Fruit fly (Drosophila melanogaster) whole organism, prepupa: ENCODE results near the gene Phf5a.

Source experiments
- CG10669 ChIP-seq: fragments of 200-800 bp; sonication (Bioruptor generic); optimal IDR thresholded peaks from 3 replicates; lab custom pipeline; 2018; ENCODE audit warnings: missing biosample characterization, mild to moderate bottlenecking, missing genetic modification characterization, moderate library complexity
- CG3919 ChIP-seq: fragments of 200-800 bp; sonication (Bioruptor generic); optimal IDR thresholded peaks from 3 replicates; lab custom pipeline; 2016; ENCODE audit warnings: missing biosample characterization, missing genetic modification characterization
- CG6792 ChIP-seq: fragments of 200-800 bp; sonication (Bioruptor generic); optimal IDR thresholded peaks from 3 replicates; lab custom pipeline; 2016; ENCODE audit warnings: missing biosample characterization, missing genetic modification characterization
- CG8119 ChIP-seq: fragments of 200-800 bp; sonication (Bioruptor generic); IDR thresholded peaks from 3 replicates; pipeline ENCODE4 v1.3.6; 2022; ENCODE audit warnings: missing biosample characterization, missing genetic modification characterization
- Eip75B ChIP-seq: fragments of 200-800 bp; sonication (Bioruptor generic); optimal IDR thresholded peaks from 3 replicates; lab custom pipeline; 2016; ENCODE audit warnings: missing biosample characterization, missing genetic modification characterization
- Gug ChIP-seq: fragments of 200-800 bp; sonication (Bioruptor generic); IDR thresholded peaks from 2 replicates; pipeline ENCODE4 v1.3.6; 2022; ENCODE audit warnings: missing biosample characterization, missing genetic modification characterization
- Hr4 ChIP-seq: fragments of 200-800 bp; sonication (Bioruptor generic); optimal IDR thresholded peaks from 3 replicates; lab custom pipeline; 2016; ENCODE audit warnings: missing biosample characterization, missing genetic modification characterization
- Lpt ChIP-seq: fragments of 200-800 bp; sonication (Bioruptor generic); optimal IDR thresholded peaks from 3 replicates; lab custom pipeline; 2016; ENCODE audit warnings: missing biosample characterization, missing genetic modification characterization
- Met ChIP-seq: fragments of 200-800 bp; sonication (Bioruptor generic); optimal IDR thresholded peaks from 3 replicates; lab custom pipeline; 2016; ENCODE audit warnings: missing biosample characterization, missing genetic modification characterization
- OdsH ChIP-seq: fragments of 200-800 bp; sonication (Bioruptor generic); optimal IDR thresholded peaks from 3 replicates; lab custom pipeline; 2016; ENCODE audit warnings: missing biosample characterization, missing genetic modification characterization
- Sox14 ChIP-seq: fragments of 200-800 bp; sonication (Bioruptor generic); optimal IDR thresholded peaks from 3 replicates; lab custom pipeline; 2016; ENCODE audit warnings: missing biosample characterization, missing genetic modification characterization
- dac ChIP-seq: fragments of 200-800 bp; sonication (Bioruptor generic); optimal IDR thresholded peaks from 2 replicates; lab custom pipeline; 2017; ENCODE audit warnings: missing biosample characterization, mild to moderate bottlenecking, missing genetic modification characterization
- esn ChIP-seq: fragments of 200-800 bp; sonication (Bioruptor generic); optimal IDR thresholded peaks from 2 replicates; lab custom pipeline; 2016; ENCODE audit warnings: missing biosample characterization, mild to moderate bottlenecking, missing genetic modification characterization, moderate library complexity
- pdm3 ChIP-seq: fragments of 200-800 bp; sonication (Bioruptor generic); optimal IDR thresholded peaks from 3 replicates; lab custom pipeline; 2016; ENCODE audit warnings: missing biosample characterization, missing genetic modification characterization
- svp ChIP-seq: fragments of 200-800 bp; sonication (Bioruptor generic); peaks from one replicate; lab custom pipeline; 2016; ENCODE audit warnings: missing biosample characterization, missing genetic modification characterization
- vri ChIP-seq: fragments of 200-800 bp; sonication (Bioruptor generic); optimal IDR thresholded peaks from 3 replicates; lab custom pipeline; 2016; ENCODE audit warnings: missing biosample characterization, mild to moderate bottlenecking, missing genetic modification characterization

The Phf5a gene

DNA sequence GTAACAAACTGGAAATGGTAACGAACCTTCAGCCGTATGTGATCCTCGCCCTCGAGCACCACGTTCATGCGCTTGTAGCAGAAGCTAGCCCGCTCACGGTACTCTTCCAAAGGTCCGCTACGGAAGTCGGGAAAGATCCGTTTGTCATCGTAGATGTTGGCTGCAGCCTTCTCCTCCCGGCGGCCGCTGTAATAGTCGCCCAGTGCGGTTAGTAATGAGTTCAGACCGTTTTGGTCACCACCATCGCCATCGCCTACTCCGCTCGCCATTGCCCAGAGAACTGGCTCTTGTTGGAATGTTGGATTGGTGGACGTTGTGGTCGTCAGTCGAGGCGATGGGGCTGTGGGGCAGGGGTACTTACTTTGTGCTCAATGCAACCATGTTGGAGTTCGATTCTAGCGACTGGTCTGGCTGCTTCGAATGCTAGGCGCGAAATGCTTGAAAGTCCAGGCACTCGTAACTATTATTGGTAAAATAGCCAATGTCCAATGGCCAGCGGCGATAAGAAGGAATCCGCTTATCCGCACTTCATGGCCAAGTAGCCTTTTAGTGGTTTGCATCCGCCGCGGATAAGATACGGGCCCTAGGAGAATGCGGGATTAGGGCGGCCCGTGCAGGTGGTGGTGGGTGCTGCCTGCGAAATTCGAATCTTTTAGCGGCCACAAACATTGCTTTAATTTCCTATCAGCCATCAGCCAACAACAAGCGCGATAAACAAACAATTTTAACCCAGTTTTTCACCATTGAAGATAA lies 42.9 kb downstream of the Phf5a start (continued):
- TF ChIP-seq Gug (GFP tag; lab: Robert Waterston, UW) (no peak), CG6792 (GFP tag; lab: Kevin White, UChicago) (no peak), Eip75B (GFP tag; lab: Kevin White, UChicago) (no peak), Hr4 (GFP tag; lab: Kevin White, UChicago) (no peak), CG3919 (no peak), Sox14 (no peak), CG10669 (GFP tag; lab: Kevin White, UChicago) (no peak), Lpt (GFP tag; lab: Kevin White, UChicago) (peak; percentile 20), OdsH (GFP tag; lab: Kevin White, UChicago) (no peak), pdm3 (GFP tag; lab: Kevin White, UChicago) (no peak), vri (no peak), CG8119 (GFP tag; lab: Robert Waterston, UW) (no peak), svp (GFP tag; lab: Kevin White, UChicago) (peak; percentile 96), esn (GFP tag; lab: Kevin White, UChicago) (peak; percentile 15), Met (no peak), dac (no peak)
